Worm (Caenorhabditis elegans): ENCODE results near the gene ZK792.12.

ZK792.12 gene

ce11 chrIV:11691524-11691923 is 2.1 kb upstream of the ZK792.12 start:
- no peak for TF ChIP-seq unc-120 (tag; optimal IDR thresholded peaks at IDR 0.05; ENCODE audit: poor library complexity, severe bottlenecking)
- no peak for TF ChIP-seq lin-13 (tag; optimal IDR thresholded peaks at IDR 0.05)
- TF ChIP-seq ces-1 (GFP tag; optimal IDR thresholded peaks at IDR 0.05) = no peak
- TF ChIP-seq snpc-4 (tag; optimal IDR thresholded peaks at IDR 0.05) = no peak
- no peak for TF ChIP-seq cnd-1 (tag; optimal IDR thresholded peaks at IDR 0.05)
- no peak for TF ChIP-seq sptf-1 (tag; optimal IDR thresholded peaks at IDR 0.05)
- TF ChIP-seq unc-39 (tag; optimal IDR thresholded peaks at IDR 0.05) = no peak
- no peak for TF ChIP-seq bed-3 (GFP tag; optimal IDR thresholded peaks at IDR 0.05)
- no peak for TF ChIP-seq ham-2 (GFP tag; optimal IDR thresholded peaks at IDR 0.05)
- no peak for TF ChIP-seq lsy-2 (tag; optimal IDR thresholded peaks at IDR 0.05)
- TF ChIP-seq lin-32 (GFP tag; optimal IDR thresholded peaks at IDR 0.05) = no peak
- no peak for TF ChIP-seq pha-4 (tag; optimal IDR thresholded peaks at IDR 0.05)
- no peak for TF ChIP-seq elt-1 (tag; optimal IDR thresholded peaks at IDR 0.05; ENCODE audit: borderline replicate concordance, insufficient read depth)
- no peak for TF ChIP-seq mep-1 (tag; optimal IDR thresholded peaks at IDR 0.05)
- TF ChIP-seq nhr-76 (tag; optimal IDR thresholded peaks at IDR 0.05) = no peak

ce11 chrIV:11692071-11692673 is 1.4 kb upstream of the ZK792.12 start:
- peak; percentile 46 for TF ChIP-seq ceh-39 (tag; optimal IDR thresholded peaks at IDR 0.05)
- TF ChIP-seq ztf-11 (tag; optimal IDR thresholded peaks at IDR 0.05) = no peak
- TF ChIP-seq cnd-1 (tag; optimal IDR thresholded peaks at IDR 0.05) = peak; percentile 72
- peak; percentile 49 for TF ChIP-seq pha-4 (tag; optimal IDR thresholded peaks at IDR 0.05)
- TF ChIP-seq ham-2 (GFP tag; optimal IDR thresholded peaks at IDR 0.05) = peak; percentile 97
- TF ChIP-seq ceh-43 (GFP tag; optimal IDR thresholded peaks at IDR 0.05) = peak; percentile 18
- no peak for TF ChIP-seq snpc-4 (tag; optimal IDR thresholded peaks at IDR 0.05)
- no peak for TF ChIP-seq bed-3 (GFP tag; optimal IDR thresholded peaks at IDR 0.05)
- peak; percentile 44 for TF ChIP-seq drap-1 (GFP tag; optimal IDR thresholded peaks at IDR 0.05)
- TF ChIP-seq unc-120 (tag; optimal IDR thresholded peaks at IDR 0.05; ENCODE audit: poor library complexity, severe bottlenecking) = peak; percentile 88
- peak; percentile 81 for TF ChIP-seq unc-62 (GFP tag; optimal IDR thresholded peaks at IDR 0.05)
- TF ChIP-seq sem-2 (GFP tag; optimal IDR thresholded peaks at IDR 0.05) = no peak
- TF ChIP-seq lsy-2 (tag; optimal IDR thresholded peaks at IDR 0.05) = peak; percentile 23
- TF ChIP-seq sptf-1 (tag; optimal IDR thresholded peaks at IDR 0.05) = peak; percentile 28
- peak; percentile 36 for TF ChIP-seq blmp-1 (tag; optimal IDR thresholded peaks at IDR 0.05)
- TF ChIP-seq zip-8 (tag; optimal IDR thresholded peaks at IDR 0.05) = no peak
- peak; percentile 64 for TF ChIP-seq M03D4.4 (tag; optimal IDR thresholded peaks at IDR 0.05)
- no peak for TF ChIP-seq flh-1 (GFP tag; optimal IDR thresholded peaks at IDR 0.05)
- no peak for TF ChIP-seq lin-32 (GFP tag; optimal IDR thresholded peaks at IDR 0.05)
- TF ChIP-seq hlh-1 (tag; optimal IDR thresholded peaks at IDR 0.05) = peak; percentile 73
- TF ChIP-seq ceh-83 (GFP tag; optimal IDR thresholded peaks at IDR 0.05) = no peak
- peak; percentile 99 for TF ChIP-seq ces-1 (GFP tag; optimal IDR thresholded peaks at IDR 0.05)
- no peak for TF ChIP-seq lin-13 (tag; optimal IDR thresholded peaks at IDR 0.05)
- peak; percentile 60 for TF ChIP-seq mls-2 (tag; optimal IDR thresholded peaks at IDR 0.05)
- TF ChIP-seq mep-1 (tag; optimal IDR thresholded peaks at IDR 0.05) = peak; percentile 67
- peak; percentile 70 for TF ChIP-seq nhr-237 (tag; optimal IDR thresholded peaks at IDR 0.05)
- peak; percentile 39 for TF ChIP-seq tbx-8 (GFP tag; optimal IDR thresholded peaks at IDR 0.05)
- no peak for TF ChIP-seq unc-39 (tag; optimal IDR thresholded peaks at IDR 0.05)
- peak; percentile 1 for TF ChIP-seq nhr-2 (tag; optimal IDR thresholded peaks at IDR 0.05)
- TF ChIP-seq nhr-12 (tag; optimal IDR thresholded peaks at IDR 0.05) = no peak

ce11 chrIV:11694143-11694542 is 550 bp downstream of the ZK792.12 start, which contains the start of gene ZK792.7:
Gene ZK792.7 (plus strand): TSS chrIV:11694443.
- TF ChIP-seq lin-13 (tag; optimal IDR thresholded peaks at IDR 0.05) (no peak), nhr-12 (tag; optimal IDR thresholded peaks at IDR 0.05) (no peak), pha-4 (tag; optimal IDR thresholded peaks at IDR 0.05) (peak; percentile 55), drap-1 (GFP tag; optimal IDR thresholded peaks at IDR 0.05) (no peak), blmp-1 (tag; optimal IDR thresholded peaks at IDR 0.05) (no peak), nhr-2 (tag; optimal IDR thresholded peaks at IDR 0.05) (no peak), mls-2 (tag; optimal IDR thresholded peaks at IDR 0.05) (no peak), nhr-28 (tag; optimal IDR thresholded peaks at IDR 0.05) (no peak), zip-8 (tag; optimal IDR thresholded peaks at IDR 0.05) (no peak), ces-1 (GFP tag; optimal IDR thresholded peaks at IDR 0.05) (peak; percentile 44), ceh-83 (GFP tag; optimal IDR thresholded peaks at IDR 0.05) (no peak)

- TF ChIP-seq sem-2 (GFP tag; optimal IDR thresholded peaks at IDR 0.05) (no peak), unc-39 (tag; optimal IDR thresholded peaks at IDR 0.05) (no peak), ham-2 (GFP tag; optimal IDR thresholded peaks at IDR 0.05) (no peak), hlh-1 (tag; optimal IDR thresholded peaks at IDR 0.05) (no peak), nhr-12 (tag; optimal IDR thresholded peaks at IDR 0.05) (no peak), snpc-4 (tag; optimal IDR thresholded peaks at IDR 0.05) (no peak), lin-32 (GFP tag; optimal IDR thresholded peaks at IDR 0.05) (no peak), unc-120 (tag; optimal IDR thresholded peaks at IDR 0.05; ENCODE audit: poor library complexity, severe bottlenecking) (no peak), lsy-2 (tag; optimal IDR thresholded peaks at IDR 0.05) (no peak), nhr-2 (tag; optimal IDR thresholded peaks at IDR 0.05) (no peak), ceh-43 (GFP tag; optimal IDR thresholded peaks at IDR 0.05) (no peak), ceh-39 (tag; optimal IDR thresholded peaks at IDR 0.05) (no peak), mep-1 (tag; optimal IDR thresholded peaks at IDR 0.05) (no peak), nhr-76 (tag; optimal IDR thresholded peaks at IDR 0.05) (no peak), zip-8 (tag; optimal IDR thresholded peaks at IDR 0.05) (no peak), ztf-11 (tag; optimal IDR thresholded peaks at IDR 0.05) (no peak)
These were observed 2.0 kb downstream of the ZK792.12 start for ce11 chrIV:11695634-11696033.

All from whole organism, mixed stage, embryonic.